Fruit fly (Drosophila melanogaster) whole organism, embryonic: Measurements from ENCODE around the gene MESR3.

Experiments used
- CG10462 ChIP-seq: fragments of 200-800 bp; sonication (Bioruptor generic); optimal IDR thresholded peaks from 2 replicates; lab custom pipeline; 2016; ENCODE audit warnings: missing biosample characterization, missing genetic modification characterization
- CG10959 ChIP-seq: fragments of 200-800 bp; sonication (Bioruptor generic); IDR thresholded peaks from 2 replicates; pipeline ENCODE4 v1.3.6; 2022; ENCODE audit warnings: missing biosample characterization, missing genetic modification characterization
- CG11398 ChIP-seq: fragments of 200-800 bp; sonication (Bioruptor generic); optimal IDR thresholded peaks from 2 replicates; lab custom pipeline; 2016; ENCODE audit warnings: missing biosample characterization, missing genetic modification characterization
- CG11560 ChIP-seq: fragments of 200-800 bp; sonication (Bioruptor generic); IDR thresholded peaks from 3 replicates; pipeline ENCODE4 v1.3.6; 2022; ENCODE audit warnings: missing biosample characterization, missing genetic modification characterization
- CG11695 ChIP-seq: fragments of 200-800 bp; sonication (Bioruptor generic); IDR thresholded peaks from 3 replicates; pipeline ENCODE4 v1.3.6; 2022; ENCODE audit warnings: missing biosample characterization, missing genetic modification characterization
- CG13894 ChIP-seq: fragments of 200-800 bp; sonication (Bioruptor generic); optimal IDR thresholded peaks from 3 replicates; lab custom pipeline; 2018; ENCODE audit warnings: missing biosample characterization, mild to moderate bottlenecking, missing genetic modification characterization, moderate library complexity
- CG15601 ChIP-seq: fragments of 200-800 bp; sonication (Bioruptor generic); optimal IDR thresholded peaks from 3 replicates; lab custom pipeline; 2019; ENCODE audit warnings: missing biosample characterization, mild to moderate bottlenecking, missing genetic modification characterization, moderate library complexity
- CG18476 ChIP-seq: fragments of 200-800 bp; sonication (Bioruptor generic); optimal IDR thresholded peaks from 2 replicates; lab custom pipeline; 2016; ENCODE audit warnings: missing biosample characterization, mild to moderate bottlenecking, missing genetic modification characterization
- CG18599 ChIP-seq: fragments of 200-800 bp; sonication (Bioruptor generic); optimal IDR thresholded peaks from 3 replicates; lab custom pipeline; 2017; ENCODE audit warnings: missing biosample characterization, missing genetic modification characterization, mild to moderate bottlenecking, moderate library complexity, missing genetic modification reagents
- CG18619 ChIP-seq: fragments of 200-800 bp; sonication (Bioruptor generic); optimal IDR thresholded peaks from 3 replicates; lab custom pipeline; 2017; ENCODE audit warnings: missing biosample characterization, mild to moderate bottlenecking, missing genetic modification characterization
- CG30020 ChIP-seq: fragments of 200-800 bp; optimal IDR thresholded peaks from 2 replicates; lab custom pipeline; 2019; ENCODE audit warnings: missing biosample characterization, mild to moderate bottlenecking, missing genetic modification characterization, moderate library complexity
- CG32767 ChIP-seq: fragments of 200-800 bp; sonication (Bioruptor generic); IDR thresholded peaks from 2 replicates; pipeline ENCODE4 v1.3.6; 2022; ENCODE audit warnings: missing biosample characterization, missing genetic modification characterization
- CG3995 ChIP-seq: fragments of 200-800 bp; sonication (Bioruptor generic); optimal IDR thresholded peaks from 3 replicates; lab custom pipeline; 2016; ENCODE audit warnings: missing biosample characterization, missing genetic modification characterization
- CG7963 ChIP-seq: fragments of 200-800 bp; sonication (Bioruptor generic); IDR thresholded peaks from 3 replicates; pipeline ENCODE4 v1.3.6; 2022; ENCODE audit warnings: missing biosample characterization, missing genetic modification characterization; ENCODE audit not compliant: partially characterized antibody
- CG8290 ChIP-seq, 3 experiments: fragments of 200-800 bp; sonication (Bioruptor generic); optimal IDR thresholded peaks; 2 replicates each; lab custom pipeline; 2016 to 2019; ENCODE audit warnings: missing biosample characterization in 3 of 3, missing genetic modification characterization in 3 of 3, mild to moderate bottlenecking in 2 of 3, moderate library complexity in 1 of 3
- CG9727 ChIP-seq: fragments of 200-800 bp; sonication (Bioruptor generic); optimal IDR thresholded peaks from 3 replicates; lab custom pipeline; 2017; ENCODE audit warnings: missing biosample characterization, mild to moderate bottlenecking, missing genetic modification characterization
- CG9817 ChIP-seq: fragments of 200-800 bp; sonication (Bioruptor generic); optimal IDR thresholded peaks from 2 replicates; lab custom pipeline; 2018; ENCODE audit warnings: missing biosample characterization, mild to moderate bottlenecking, missing genetic modification characterization, moderate library complexity
- Dbx ChIP-seq: fragments of 200-800 bp; sonication (Bioruptor generic); IDR thresholded peaks from 3 replicates; pipeline ENCODE4 v1.3.6; 2022; ENCODE audit warnings: missing biosample characterization, missing genetic modification characterization
- Dip3 ChIP-seq: fragments of 200-800 bp; sonication (Bioruptor generic); optimal IDR thresholded peaks from 3 replicates; lab custom pipeline; 2016; ENCODE audit warnings: missing biosample characterization, missing genetic modification characterization
- H15 ChIP-seq: fragments of 200-800 bp; sonication (Bioruptor generic); IDR thresholded peaks from 3 replicates; pipeline ENCODE4 v1.3.6; 2022; ENCODE audit warnings: missing biosample characterization, missing genetic modification characterization
- Hand ChIP-seq: fragments of 200-800 bp; sonication (Bioruptor generic); optimal IDR thresholded peaks from 2 replicates; lab custom pipeline; 2017; ENCODE audit warnings: mild to moderate bottlenecking, missing biosample characterization, missing genetic modification reagents, missing genetic modification characterization
- Kr ChIP-seq: fragments of 200-800 bp; sonication (Bioruptor generic); optimal IDR thresholded peaks from 2 replicates; lab custom pipeline; 2017; ENCODE audit warnings: missing biosample characterization, mild to moderate bottlenecking, missing genetic modification characterization
- Max ChIP-seq: fragments of 200-800 bp; sonication (Bioruptor generic); optimal IDR thresholded peaks from 2 replicates; lab custom pipeline; 2016; ENCODE audit warnings: missing biosample characterization, mild to moderate bottlenecking, missing genetic modification characterization
- Optix ChIP-seq: fragments of 200-800 bp; sonication (Bioruptor generic); IDR thresholded peaks from 3 replicates; pipeline ENCODE4 v1.3.6; 2022; ENCODE audit warnings: missing biosample characterization, missing genetic modification characterization
- PHDP ChIP-seq: fragments of 200-800 bp; sonication (Bioruptor generic); optimal IDR thresholded peaks from 3 replicates; lab custom pipeline; 2018; ENCODE audit warnings: missing biosample characterization, mild to moderate bottlenecking, missing genetic modification characterization, moderate library complexity
- Rfx ChIP-seq: fragments of 200-800 bp; sonication (Bioruptor generic); IDR thresholded peaks from 2 replicates; pipeline ENCODE4 v1.3.6; 2022; ENCODE audit warnings: missing biosample characterization, missing genetic modification characterization
- Rx ChIP-seq: fragments of 200-800 bp; sonication (Bioruptor generic); IDR thresholded peaks from 2 replicates; pipeline ENCODE4 v1.3.6; 2022; ENCODE audit warnings: missing biosample characterization, missing genetic modification characterization
- Side ChIP-seq: fragments of 200-800 bp; sonication (Bioruptor generic); optimal IDR thresholded peaks from 2 replicates; lab custom pipeline; 2016; ENCODE audit warnings: missing biosample characterization, missing genetic modification characterization
- Sox100B ChIP-seq: fragments of 200-800 bp; sonication (Bioruptor generic); optimal IDR thresholded peaks from 3 replicates; lab custom pipeline; 2018; ENCODE audit warnings: missing biosample characterization, mild to moderate bottlenecking, missing genetic modification characterization
- ap ChIP-seq: fragments of 200-800 bp; sonication (Bioruptor generic); IDR thresholded peaks from 2 replicates; pipeline ENCODE4 v1.3.6; 2022; ENCODE audit warnings: missing biosample characterization, missing genetic modification characterization
- az2 ChIP-seq: fragments of 200-800 bp; sonication (Bioruptor generic); optimal IDR thresholded peaks from 3 replicates; lab custom pipeline; 2016; ENCODE audit warnings: missing biosample characterization, missing genetic modification characterization
- bbx ChIP-seq: fragments of 200-800 bp; sonication (Bioruptor generic); IDR thresholded peaks from 2 replicates; pipeline ENCODE4 v1.3.6; 2022; ENCODE audit warnings: missing biosample characterization, missing genetic modification characterization; ENCODE audit not compliant: partially characterized antibody
- cas ChIP-seq: fragments of 200-800 bp; sonication (Bioruptor generic); IDR thresholded peaks from 2 replicates; pipeline ENCODE4 v1.3.6; 2022; ENCODE audit warnings: missing biosample characterization, missing genetic modification characterization
- cato ChIP-seq: fragments of 200-800 bp; sonication (Bioruptor generic); optimal IDR thresholded peaks from 2 replicates; lab custom pipeline; 2016; ENCODE audit warnings: missing biosample characterization, missing genetic modification characterization, borderline replicate concordance
- gfzf ChIP-seq: fragments of 200-800 bp; sonication (Bioruptor generic); optimal IDR thresholded peaks from 2 replicates; lab custom pipeline; 2016; ENCODE audit warnings: missing biosample characterization, mild to moderate bottlenecking, missing genetic modification characterization, moderate library complexity
- grn ChIP-seq: fragments of 200-800 bp; sonication (Bioruptor generic); optimal IDR thresholded peaks from 3 replicates; lab custom pipeline; 2017; ENCODE audit warnings: missing biosample characterization, missing genetic modification characterization
- gt ChIP-seq: fragments of 200-800 bp; sonication (Bioruptor generic); IDR thresholded peaks from 2 replicates; pipeline ENCODE4 v1.3.6; 2022; ENCODE audit warnings: missing biosample characterization, missing genetic modification characterization
- ham ChIP-seq: fragments of 200-800 bp; sonication (Bioruptor generic); IDR thresholded peaks from 2 replicates; pipeline ENCODE4 v1.3.6; 2022; ENCODE audit warnings: missing biosample characterization, missing genetic modification characterization
- kah ChIP-seq: fragments of 200-800 bp; sonication (Bioruptor generic); optimal IDR thresholded peaks from 2 replicates; lab custom pipeline; 2018; ENCODE audit warnings: missing biosample characterization, mild to moderate bottlenecking, missing genetic modification characterization
- lilli ChIP-seq: fragments of 200-800 bp; sonication (Bioruptor generic); optimal IDR thresholded peaks from 3 replicates; lab custom pipeline; 2016; ENCODE audit warnings: missing biosample characterization, missing genetic modification characterization
- nom ChIP-seq: fragments of 200-800 bp; sonication (Bioruptor generic); optimal IDR thresholded peaks from 2 replicates; lab custom pipeline; 2017; ENCODE audit warnings: missing biosample characterization, missing genetic modification characterization, mild to moderate bottlenecking, moderate library complexity, missing genetic modification reagents
- org-1 ChIP-seq: fragments of 200-800 bp; sonication (Bioruptor generic); optimal IDR thresholded peaks from 2 replicates; lab custom pipeline; 2017; ENCODE audit warnings: missing biosample characterization, missing genetic modification characterization
- pfk ChIP-seq: fragments of 200-800 bp; sonication (Bioruptor generic); optimal IDR thresholded peaks from 2 replicates; lab custom pipeline; 2018; ENCODE audit warnings: missing biosample characterization, mild to moderate bottlenecking, missing genetic modification characterization, moderate library complexity
- pnt ChIP-seq: fragments of 200-800 bp; sonication (Bioruptor generic); optimal IDR thresholded peaks from 3 replicates; lab custom pipeline; 2016; ENCODE audit warnings: missing biosample characterization, missing genetic modification characterization
- salm ChIP-seq: fragments of 200-800 bp; sonication (Bioruptor generic); optimal IDR thresholded peaks from 2 replicates; lab custom pipeline; 2018; ENCODE audit warnings: missing biosample characterization, mild to moderate bottlenecking, missing genetic modification characterization
- sr ChIP-seq: fragments of 200-800 bp; sonication (Bioruptor generic); IDR thresholded peaks from 3 replicates; pipeline ENCODE4 v1.3.6; 2022; ENCODE audit warnings: missing biosample characterization, missing genetic modification characterization
- stc ChIP-seq: fragments of 200-800 bp; sonication (Bioruptor generic); IDR thresholded peaks from 2 replicates; pipeline ENCODE4 v1.3.6; 2022; ENCODE audit warnings: missing biosample characterization, missing genetic modification characterization
- sug ChIP-seq: fragments of 200-800 bp; optimal IDR thresholded peaks from 2 replicates; lab custom pipeline; 2019; ENCODE audit warnings: missing biosample characterization, mild to moderate bottlenecking, missing genetic modification characterization, moderate library complexity
- unpg ChIP-seq: fragments of 200-800 bp; sonication (Bioruptor generic); optimal IDR thresholded peaks from 3 replicates; lab custom pipeline; 2018; ENCODE audit warnings: missing biosample characterization, mild to moderate bottlenecking, missing genetic modification characterization, moderate library complexity
- wdn ChIP-seq: fragments of 200-800 bp; sonication (Bioruptor generic); IDR thresholded peaks from 2 replicates; pipeline ENCODE4 v1.3.6; 2022; ENCODE audit warnings: missing biosample characterization, missing genetic modification characterization

The MESR3 gene

dm6 chr2L:18571724-18572427 is 45.2 kb upstream of the MESR3 start (continued):
- TF ChIP-seq Dip3 (no peak), stc (GFP tag; lab: Robert Waterston, UW) (no peak), H15 (no peak), wdn (no peak), CG18476 (GFP tag; lab: Kevin White, UChicago) (no peak), Side (no peak), pnt (GFP tag; lab: Kevin White, UChicago) (no peak), CG13894 (no peak), Rx (GFP tag; lab: Robert Waterston, UW) (no peak), CG18619 (no peak), nom (GFP tag; lab: Kevin White, UChicago) (peak; percentile 49), salm (tag; lab: Kevin White, UChicago) (no peak), CG8290 (GFP tag; optimal IDR thresholded peaks at IDR 0.05; lab: Kevin White, UChicago) (no peak), CG8290 (tag; optimal IDR thresholded peaks at IDR 0.05; lab: Kevin White, UChicago) (peak in 1 of 2 experiments; percentile 57), gt (GFP tag; lab: Robert Waterston, UW) (no peak), ap (no peak), CG11398 (GFP tag; lab: Kevin White, UChicago) (no peak), ham (GFP tag; lab: Robert Waterston, UW) (no peak), CG11695 (GFP tag; lab: Robert Waterston, UW) (peak; percentile 44; the same call in 1 of the 3 replicates), gfzf (GFP tag; lab: Kevin White, UChicago) (no peak), Kr (no peak), Hand (GFP tag; lab: Kevin White, UChicago) (no peak), org-1 (GFP tag; lab: Kevin White, UChicago) (no peak), sr (GFP tag; lab: Robert Waterston, UW) (0 out of 3 replicates have a peak, but pooled peaks have one; percentile 11), PHDP (tag; lab: Kevin White, UChicago) (peak; percentile 24), az2 (no peak), CG10959 (GFP tag; lab: Robert Waterston, UW) (no peak), CG32767 (GFP tag; lab: Robert Waterston, UW) (no peak), CG9817 (tag; lab: Kevin White, UChicago) (no peak), CG15601 (tag; lab: Kevin White, UChicago) (no peak), CG30020 (tag; lab: Kevin White, UChicago) (no peak), Max (GFP tag; lab: Kevin White, UChicago) (no peak), kah (GFP tag; lab: Kevin White, UChicago) (peak; percentile 13), Sox100B (GFP tag; lab: Kevin White, UChicago) (no peak), Rfx (GFP tag; lab: Robert Waterston, UW) (peak; percentile 41; the same call in 1 of the 2 replicates), Optix (GFP tag; lab: Robert Waterston, UW) (no peak), cato (GFP tag; lab: Kevin White, UChicago) (no peak), CG3995 (GFP tag; lab: Kevin White, UChicago) (no peak), grn (GFP tag; lab: Kevin White, UChicago) (peak; percentile 8), unpg (peak; percentile 4), bbx (GFP tag; lab: Robert Waterston, UW) (peak; percentile 47; the same call in 1 of the 2 replicates), CG7963 (GFP tag; lab: Robert Waterston, UW) (no peak), CG18599 (GFP tag; lab: Kevin White, UChicago) (no peak), pfk (no peak), cas (0 out of 2 replicates have a peak, but pooled peaks have one; percentile 27), CG10462 (no peak), CG11560 (tag; lab: Robert Waterston, UW) (no peak), CG9727 (GFP tag; lab: Kevin White, UChicago) (no peak), Dbx (GFP tag; lab: Robert Waterston, UW) (0 out of 3 replicates have a peak, but pooled peaks have one; percentile 43), sug (tag; lab: Kevin White, UChicago) (peak; percentile 25), lilli (GFP tag; lab: Kevin White, UChicago) (no peak)
